Worm (Caenorhabditis elegans) whole organism, L1 larva: Measurements from ENCODE around the gene T10B9.9.

Experiments
- aly-2 ChIP-seq: fragments of 150-350 bp; optimal IDR thresholded peaks from 2 replicates; lab custom pipeline; 2014; ENCODE audit warnings: missing biosample characterization, missing genetic modification characterization
- ces-1 ChIP-seq: fragments of 150-350 bp; optimal IDR thresholded peaks from 2 replicates; lab custom pipeline; 2014; ENCODE audit warnings: missing biosample characterization, missing genetic modification reagents, missing genetic modification characterization
- elt-3 ChIP-seq, 6 experiments: fragments of 150-350 bp in 1 of 6; sonication (generic microtip); optimal IDR thresholded peaks; 2 replicates each; lab custom pipeline; 2017 to 2018; ENCODE audit warnings: missing biosample characterization in 6 of 6, missing genetic modification characterization in 6 of 6, inconsistent platforms in 1 of 6
- grh-1 ChIP-seq: fragments of 200-800 bp; sonication (Bioruptor generic); IDR thresholded peaks from 2 replicates; pipeline ENCODE4 v1.3.6; 2022; ENCODE audit warnings: missing genetic modification reagents, missing genetic modification characterization, missing compliant biosample characterization
- mep-1 ChIP-seq: fragments of 150-350 bp; optimal IDR thresholded peaks from 2 replicates; lab custom pipeline; 2014; ENCODE audit warnings: missing biosample characterization, missing genetic modification characterization
- nhr-47 ChIP-seq: sonication (generic microtip); optimal IDR thresholded peaks from 2 replicates; lab custom pipeline; 2016; ENCODE audit warnings: mild to moderate bottlenecking, missing genetic modification characterization, moderate library complexity, missing compliant biosample characterization
- nhr-84 ChIP-seq: sonication (generic microtip); optimal IDR thresholded peaks from 2 replicates; lab custom pipeline; 2017; ENCODE audit warnings: missing biosample characterization, missing genetic modification characterization
- pag-3 ChIP-seq: sonication (generic microtip); optimal IDR thresholded peaks from 2 replicates; lab custom pipeline; 2017; ENCODE audit warnings: missing genetic modification characterization, mild to moderate bottlenecking, missing compliant biosample characterization, antibody characterized with exemption, borderline replicate concordance; ENCODE audit not compliant: insufficient read depth
- skn-1 ChIP-seq: fragments of 150-350 bp; optimal IDR thresholded peaks from 2 replicates; lab custom pipeline; 2014; ENCODE audit warnings: missing biosample characterization, missing genetic modification characterization
- vab-15 ChIP-seq: sonication (generic microtip); optimal IDR thresholded peaks from 2 replicates; lab custom pipeline; 2017; ENCODE audit warnings: missing genotype, mild to moderate bottlenecking, missing genetic modification characterization, missing compliant biosample characterization

DNA sequence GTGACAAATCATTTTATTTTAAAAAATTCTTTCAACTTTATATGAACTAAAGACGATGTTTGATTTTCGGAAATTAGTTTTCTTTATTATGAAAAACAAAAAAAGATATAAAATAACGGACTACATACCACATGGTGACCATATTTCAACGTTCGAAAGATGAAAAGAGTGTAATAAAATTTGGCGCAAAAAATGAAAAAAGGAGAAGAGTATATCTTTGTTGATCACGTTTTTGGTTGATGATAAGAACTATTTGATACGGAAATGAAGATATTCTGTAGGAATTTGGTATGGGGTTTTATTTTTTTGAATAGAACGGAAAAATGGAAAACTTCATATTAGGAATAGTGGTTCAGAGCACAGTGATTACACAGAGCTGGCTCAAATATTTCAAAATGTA lies 22.6 kb downstream of the T10B9.9 start, which contains the start of gene Y53C12B.7:
- TF ChIP-seq mep-1 (no peak), nhr-47 (tag; lab: Kevin White, UChicago) (no peak), grh-1 (no peak), skn-1 (tag; lab: Kevin White, UChicago) (no peak), ces-1 (GFP tag; lab: Kevin White, UChicago) (no peak), aly-2 (tag; lab: Kevin White, UChicago) (no peak), elt-3 (tag; optimal IDR thresholded peaks at IDR 0.05; lab: Kevin White, UChicago) (peak in 2 of 6 experiments; percentile 61 to 81), nhr-84 (no peak), vab-15 (tag; lab: Kevin White, UChicago) (no peak), pag-3 (tag; lab: Kevin White, UChicago) (no peak)
